Worm (Caenorhabditis elegans): ENCODE data around the gene gst-14.

Gene gst-14

DNA sequence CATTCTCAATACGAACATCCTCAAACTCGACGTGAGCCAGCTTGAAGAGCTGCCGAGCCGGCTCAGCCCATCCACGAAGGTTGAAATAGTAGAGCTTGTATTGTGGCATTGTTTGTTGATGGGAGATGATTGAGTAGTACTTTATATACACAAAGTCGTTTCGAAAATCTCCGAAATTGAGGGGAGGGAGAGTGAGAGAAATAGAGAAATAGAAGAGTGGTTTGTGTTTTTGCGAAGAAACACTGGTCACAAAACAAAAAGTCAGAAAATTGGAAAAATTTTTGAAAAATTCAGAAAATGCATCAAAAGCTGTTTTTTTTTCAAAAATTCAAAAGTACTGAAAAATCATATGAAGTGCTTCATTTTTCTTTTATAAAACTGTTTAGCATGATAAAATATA, 4.7 kb downstream of the gst-14 start, which contains the start of gene gst-24:
gst-24 (minus strand) TSS at position 181 of the 400 bp plus-strand sequence.
- no peak for TF ChIP-seq tlf-1 (GFP tag; optimal IDR thresholded peaks at IDR 0.05)
- TF ChIP-seq F10E7.11 (tag; optimal IDR thresholded peaks at IDR 0.05), result no peak
- no peak for TF ChIP-seq F52B5.7 (tag; optimal IDR thresholded peaks at IDR 0.05)
- TF ChIP-seq ztf-25 (GFP tag; IDR thresholded peaks at IDR 0.05), result no peak
- no peak for TF ChIP-seq unc-62 (GFP tag; optimal IDR thresholded peaks at IDR 0.05)
- TF ChIP-seq ztf-26 (tag; optimal IDR thresholded peaks at IDR 0.05), result no peak
- no peak for TF ChIP-seq snpc-3.4 (tag; optimal IDR thresholded peaks at IDR 0.05)
- TF ChIP-seq dpff-1 (tag; optimal IDR thresholded peaks at IDR 0.05), result no peak
- no peak for TF ChIP-seq rec-8 (tag; optimal IDR thresholded peaks at IDR 0.05)
- TF ChIP-seq ceh-27 (GFP tag; optimal IDR thresholded peaks at IDR 0.05), result no peak
- no peak for TF ChIP-seq ekl-4 (GFP tag; IDR thresholded peaks at IDR 0.05)
- TF ChIP-seq F22D6.2 (tag; optimal IDR thresholded peaks at IDR 0.05), result no peak
- TF ChIP-seq bed-1 (GFP tag; IDR thresholded peaks at IDR 0.05), result no peak
- TF ChIP-seq ceh-100 (GFP tag; IDR thresholded peaks at IDR 0.05), result no peak
- TF ChIP-seq Y95B8A.8 (GFP tag; IDR thresholded peaks at IDR 0.05), result no peak
- no peak for TF ChIP-seq zim-3 (tag; optimal IDR thresholded peaks at IDR 0.05)
- TF ChIP-seq T26A5.8 (tag; optimal IDR thresholded peaks at IDR 0.05), result no peak
- TF ChIP-seq madf-10 (tag; optimal IDR thresholded peaks at IDR 0.05), result no peak
- TF ChIP-seq ama-1 (optimal IDR thresholded peaks at IDR 0.05), result no peak
- no peak for TF ChIP-seq ama-1 (GFP tag; optimal IDR thresholded peaks at IDR 0.05)
- TF ChIP-seq D2030.7 (GFP tag; IDR thresholded peaks at IDR 0.05), result no peak

DNA sequence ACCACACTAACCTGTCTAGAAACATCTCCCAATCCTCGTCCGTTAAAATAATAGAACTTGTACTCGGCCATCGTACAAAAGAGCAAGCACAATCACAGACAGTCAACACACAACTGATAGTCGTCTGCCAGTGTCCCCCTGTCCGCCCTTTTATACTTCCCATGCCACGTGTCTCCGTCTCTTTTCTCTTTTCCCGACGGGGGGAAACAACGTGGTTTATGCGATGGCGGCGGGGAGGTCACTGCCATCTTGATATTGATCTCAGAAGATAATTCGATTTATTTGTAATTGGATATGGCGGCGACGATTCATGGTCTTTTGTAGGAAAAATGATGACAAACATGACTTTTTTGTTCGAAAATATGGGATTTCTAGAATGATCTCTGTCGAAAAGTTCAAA, 6.2 kb downstream of the gst-14 start, which contains the start of gene gst-20:
gst-20 (minus strand) TSS at position 170 of the 400 bp plus-strand sequence.
- no peak for TF ChIP-seq cebp-1 (GFP tag; IDR thresholded peaks at IDR 0.05)
- TF ChIP-seq cebp-1 (tag; optimal IDR thresholded peaks at IDR 0.05), result peak; percentile 29
- TF ChIP-seq tbp1 (GFP tag; optimal IDR thresholded peaks at IDR 0.05), result peak; percentile 50
- peak in 1 of 2 experiments; percentile 15 for TF ChIP-seq let-607 (tag; optimal IDR thresholded peaks at IDR 0.05)
- 0 out of 2 replicates have a peak, but pooled peaks have one; percentile 34 for TF ChIP-seq dox-1 (GFP tag; IDR thresholded peaks at IDR 0.05)
- peak; percentile 20 for TF ChIP-seq lin-40 (tag; optimal IDR thresholded peaks at IDR 0.05)
- TF ChIP-seq attf-5 (GFP tag; optimal IDR thresholded peaks at IDR 0.05), result peak; percentile 8
- no peak for TF ChIP-seq nhr-120 (GFP tag; IDR thresholded peaks at IDR 0.05)
- TF ChIP-seq Y53F4B.3 (GFP tag; IDR thresholded peaks at IDR 0.05), result no peak
- no peak for TF ChIP-seq F23B12.7 (tag; optimal IDR thresholded peaks at IDR 0.05; ENCODE audit: insufficient read depth)
- peak; percentile 71 for TF ChIP-seq nhr-80 (tag; optimal IDR thresholded peaks at IDR 0.05)
- TF ChIP-seq hmg-20 (GFP tag; IDR thresholded peaks at IDR 0.05), result no peak

DNA sequence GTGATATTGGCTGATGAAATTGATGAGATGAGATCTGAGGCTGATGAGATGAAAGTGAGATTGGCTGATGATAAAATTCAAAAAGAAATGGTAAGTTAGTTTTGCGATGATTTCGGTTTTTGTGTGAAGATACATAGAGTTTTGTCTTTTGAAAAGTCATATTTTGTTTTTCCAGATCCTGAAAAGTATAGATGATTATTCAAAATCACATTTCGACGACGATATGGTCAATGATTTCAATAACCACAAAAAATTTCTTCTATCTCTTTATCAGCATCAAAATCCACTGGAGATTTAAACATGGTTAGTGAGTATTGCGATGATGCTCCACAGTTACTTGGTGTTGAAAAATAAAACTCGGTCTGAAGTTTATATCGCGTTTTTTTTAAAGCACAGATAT, 15.0 kb downstream of the gst-14 start, which contains the start of gene csp-1:
csp-1 (plus strand) TSS at position 301 of the 400 bp plus-strand sequence.
- TF ChIP-seq B0261.1 (tag; optimal IDR thresholded peaks at IDR 0.05) (no peak), F23B12.7 (tag; optimal IDR thresholded peaks at IDR 0.05; ENCODE audit: insufficient read depth) (no peak), nhr-179 (tag; optimal IDR thresholded peaks at IDR 0.05) (no peak), F57A8.1 (GFP tag; optimal IDR thresholded peaks at IDR 0.05) (no peak), unc-130 (GFP tag; optimal IDR thresholded peaks at IDR 0.05) (no peak), hlh-12 (tag; optimal IDR thresholded peaks at IDR 0.05) (no peak), aptf-3 (GFP tag; IDR thresholded peaks at IDR 0.05) (no peak), hmg-20 (GFP tag; IDR thresholded peaks at IDR 0.05) (no peak), dpl-1 (GFP tag; optimal IDR thresholded peaks at IDR 0.05) (no peak), ekl-4 (GFP tag; IDR thresholded peaks at IDR 0.05) (no peak), lin-40 (tag; optimal IDR thresholded peaks at IDR 0.05) (no peak)

Measured in whole organism, young adult.